Worm (Caenorhabditis elegans) whole organism, midembryonic: ENCODE data around the gene B0252.11.

Source experiments
- T22C8.4 ChIP-seq: fragments of 200-800 bp; sonication (Bioruptor generic); IDR thresholded peaks from 2 replicates; pipeline ENCODE4 v1.3.6; 2022; ENCODE audit warnings: missing genetic modification characterization, missing compliant biosample characterization
- cog-1 ChIP-seq: sonication (generic microtip); optimal IDR thresholded peaks from 2 replicates; lab custom pipeline; 2016; ENCODE audit warnings: missing genetic modification characterization, missing compliant biosample characterization
- flt-1 ChIP-seq: fragments of 200-800 bp; sonication (Bioruptor generic); IDR thresholded peaks from 2 replicates; pipeline ENCODE4 v1.3.6; 2022; ENCODE audit warnings: missing genetic modification characterization, missing compliant biosample characterization
- klf-2 ChIP-seq: fragments of 200-800 bp; sonication (Bioruptor generic); conservative IDR thresholded peaks from 2 replicates; pipeline ENCODE4 v1.3.6; 2022; ENCODE audit warnings: missing genetic modification reagents, missing genetic modification characterization, missing compliant biosample characterization
- med-1 ChIP-seq: sonication (generic microtip); optimal IDR thresholded peaks from 2 replicates; lab custom pipeline; 2017; ENCODE audit warnings: missing genetic modification characterization, mild to moderate bottlenecking, missing compliant biosample characterization, antibody characterized with exemption, missing genetic modification reagents; ENCODE audit not compliant: insufficient read depth
- ref-1 ChIP-seq: fragments of 200-800 bp; sonication (Bioruptor generic); conservative IDR thresholded peaks from 2 replicates; pipeline ENCODE4 v1.3.6; 2022; ENCODE audit warnings: missing genetic modification reagents, missing genetic modification characterization, missing compliant biosample characterization
- tab-1 ChIP-seq: fragments of 200-800 bp; sonication (Bioruptor generic); IDR thresholded peaks from 2 replicates; pipeline ENCODE4 v1.3.6; 2022; ENCODE audit warnings: missing genetic modification characterization, missing compliant biosample characterization
- ztf-23 ChIP-seq: fragments of 200-800 bp; sonication (Bioruptor generic); IDR thresholded peaks from 2 replicates; pipeline ENCODE4 v1.3.6; 2022; ENCODE audit warnings: missing genetic modification reagents, missing genetic modification characterization, missing compliant biosample characterization
- ztf-29 ChIP-seq: fragments of 200-800 bp; sonication (Bioruptor generic); IDR thresholded peaks from 2 replicates; pipeline ENCODE4 v1.3.6; 2022; ENCODE audit warnings: missing genetic modification reagents, missing genetic modification characterization, missing compliant biosample characterization

- TF ChIP-seq flt-1 (no peak), cog-1 (no peak), ztf-23 (GFP tag; lab: Robert Waterston, UW) (no peak), ref-1 (GFP tag; lab: Robert Waterston, UW) (no peak), klf-2 (GFP tag; lab: Robert Waterston, UW) (no peak), ztf-29 (GFP tag; lab: Robert Waterston, UW) (no peak), med-1 (GFP tag; lab: Kevin White, UChicago) (no peak), T22C8.4 (GFP tag; lab: Robert Waterston, UW) (no peak), tab-1 (GFP tag; lab: Robert Waterston, UW) (no peak)
Observed at ce11 chrII:6940726-6941230, 23.2 kb upstream of the B0252.11 start.
